Fruit fly (Drosophila melanogaster) whole organism, adult: Measurements from ENCODE around the gene msk.

ENCODE experiments used
- CG7045 ChIP-seq: fragments of 200-800 bp; sonication (Bioruptor generic); optimal IDR thresholded peaks from 2 replicates; lab custom pipeline; 2017; ENCODE audit warnings: missing biosample characterization, mild to moderate bottlenecking, missing genetic modification characterization
- bab1 ChIP-seq: fragments of 200-800 bp; sonication (Bioruptor generic); optimal IDR thresholded peaks from 3 replicates; lab custom pipeline; 2019; ENCODE audit warnings: missing biosample characterization, mild to moderate bottlenecking, missing genetic modification characterization, moderate library complexity
- cic ChIP-seq: fragments of 200-800 bp; sonication (Bioruptor generic); optimal IDR thresholded peaks from 2 replicates; lab custom pipeline; 2017; ENCODE audit warnings: missing biosample characterization, mild to moderate bottlenecking, missing genetic modification characterization, moderate library complexity
- kay ChIP-seq: fragments of 200-800 bp; sonication (Bioruptor generic); peaks from one replicate; lab custom pipeline; 2016; ENCODE audit warnings: missing biosample characterization, missing genetic modification characterization, borderline replicate concordance
- ovo ChIP-seq: fragments of 200-800 bp; sonication (Bioruptor generic); optimal IDR thresholded peaks from 2 replicates; lab custom pipeline; 2016; ENCODE audit warnings: missing biosample characterization, missing genetic modification characterization
- pad ChIP-seq: fragments of 200-800 bp; sonication (Bioruptor generic); optimal IDR thresholded peaks from 3 replicates; lab custom pipeline; 2017; ENCODE audit warnings: missing biosample characterization, missing genetic modification characterization, mild to moderate bottlenecking, moderate library complexity, missing genetic modification reagents
- toe ChIP-seq: fragments of 200-800 bp; sonication (Bioruptor generic); optimal IDR thresholded peaks from 2 replicates; lab custom pipeline; 2016; ENCODE audit warnings: missing biosample characterization, missing genetic modification characterization

dm6 chr3L:8073370-8073769 lies 42.6 kb upstream of the msk start:
- TF ChIP-seq cic (no peak), pad (GFP tag; lab: Kevin White, UChicago) (no peak), bab1 (no peak), CG7045 (GFP tag; lab: Kevin White, UChicago) (no peak), kay (GFP tag; lab: Kevin White, UChicago) (no peak), ovo (GFP tag; lab: Kevin White, UChicago) (no peak), toe (no peak)
